Fruit fly (Drosophila melanogaster) whole organism, embryonic: ENCODE results near the gene CG6277.

Source experiments
- Atf6 ChIP-seq: fragments of 200-800 bp; sonication (Bioruptor generic); IDR thresholded peaks from 2 replicates; pipeline ENCODE4 v1.3.6; 2022; ENCODE audit warnings: missing biosample characterization, missing genetic modification characterization
- Awh ChIP-seq: fragments of 200-800 bp; sonication (Bioruptor generic); IDR thresholded peaks from 2 replicates; pipeline ENCODE4, ENCODE4 v1.3.6; 2022; ENCODE audit warnings: missing biosample characterization, missing genetic modification characterization
- Blimp-1 ChIP-seq: fragments of 200-800 bp; sonication (Bioruptor generic); optimal IDR thresholded peaks from 3 replicates; lab custom pipeline; 2018; ENCODE audit warnings: missing biosample characterization, missing genetic modification characterization, mild to moderate bottlenecking, moderate library complexity, missing genetic modification reagents
- CG10543 ChIP-seq: fragments of 200-800 bp; sonication (Bioruptor generic); optimal IDR thresholded peaks from 3 replicates; lab custom pipeline; 2017; ENCODE audit warnings: missing biosample characterization, mild to moderate bottlenecking, missing genetic modification characterization, moderate library complexity
- CG10959 ChIP-seq: fragments of 200-800 bp; sonication (Bioruptor generic); IDR thresholded peaks from 2 replicates; pipeline ENCODE4 v1.3.6; 2022; ENCODE audit warnings: missing biosample characterization, missing genetic modification characterization
- CG12744 ChIP-seq: fragments of 200-800 bp; sonication (Bioruptor generic); optimal IDR thresholded peaks from 2 replicates; lab custom pipeline; 2016; ENCODE audit warnings: missing biosample characterization, missing genetic modification characterization
- CG14050 ChIP-seq: fragments of 200-800 bp; sonication (Bioruptor generic); IDR thresholded peaks from 3 replicates; pipeline ENCODE4 v1.3.6; 2022; ENCODE audit warnings: missing biosample characterization, missing genetic modification characterization
- CG15011 ChIP-seq: fragments of 200-800 bp; sonication (Bioruptor generic); optimal IDR thresholded peaks from 3 replicates; lab custom pipeline; 2018; ENCODE audit warnings: missing biosample characterization, mild to moderate bottlenecking, missing genetic modification characterization
- CG15269 ChIP-seq: fragments of 200-800 bp; sonication (Bioruptor generic); optimal IDR thresholded peaks from 2 replicates; lab custom pipeline; 2018; ENCODE audit warnings: missing biosample characterization, mild to moderate bottlenecking, missing genetic modification characterization, moderate library complexity
- CG15696 ChIP-seq: fragments of 200-800 bp; sonication (Bioruptor generic); optimal IDR thresholded peaks from 2 replicates; lab custom pipeline; 2019; ENCODE audit warnings: missing biosample characterization, mild to moderate bottlenecking, missing genetic modification characterization, moderate library complexity
- CG1602 ChIP-seq: fragments of 200-800 bp; sonication (Bioruptor generic); optimal IDR thresholded peaks from 3 replicates; lab custom pipeline; 2016; ENCODE audit warnings: missing biosample characterization, missing genetic modification characterization
- CG17359 ChIP-seq: fragments of 200-800 bp; sonication (Bioruptor generic); optimal IDR thresholded peaks from 3 replicates; lab custom pipeline; 2018; ENCODE audit warnings: missing biosample characterization, mild to moderate bottlenecking, missing genetic modification characterization, moderate library complexity
- CG1792 ChIP-seq: fragments of 200-800 bp; sonication (Bioruptor generic); optimal IDR thresholded peaks from 2 replicates; lab custom pipeline; 2016; ENCODE audit warnings: missing biosample characterization, missing genetic modification characterization
- CG18764 ChIP-seq: fragments of 200-800 bp; sonication (Bioruptor generic); optimal IDR thresholded peaks from 3 replicates; lab custom pipeline; 2016; ENCODE audit warnings: missing biosample characterization, missing genetic modification characterization
- CG2712 ChIP-seq: fragments of 200-800 bp; optimal IDR thresholded peaks from 3 replicates; lab custom pipeline; 2019; ENCODE audit warnings: missing biosample characterization, mild to moderate bottlenecking, missing genetic modification characterization, moderate library complexity
- CG32532 ChIP-seq: fragments of 200-800 bp; sonication (Bioruptor generic); IDR thresholded peaks from 2 replicates; pipeline ENCODE4 v1.3.6; 2022; ENCODE audit warnings: missing biosample characterization, missing genetic modification characterization
- CG3281 ChIP-seq: fragments of 200-800 bp; sonication (Bioruptor generic); optimal IDR thresholded peaks from 3 replicates; lab custom pipeline; 2017; ENCODE audit warnings: missing biosample characterization, mild to moderate bottlenecking, missing genetic modification characterization
- CG3995 ChIP-seq: fragments of 200-800 bp; sonication (Bioruptor generic); optimal IDR thresholded peaks from 3 replicates; lab custom pipeline; 2016; ENCODE audit warnings: missing biosample characterization, missing genetic modification characterization
- CG4404 ChIP-seq: fragments of 200-800 bp; sonication (Bioruptor generic); IDR thresholded peaks from 2 replicates; pipeline ENCODE4 v1.3.6; 2022; ENCODE audit warnings: missing biosample characterization, missing genetic modification characterization
- CG5245 ChIP-seq: fragments of 200-800 bp; sonication (Bioruptor generic); optimal IDR thresholded peaks from 3 replicates; lab custom pipeline; 2016; ENCODE audit warnings: missing biosample characterization, missing genetic modification characterization
- CG6654 ChIP-seq: fragments of 200-800 bp; sonication (Bioruptor generic); optimal IDR thresholded peaks from 2 replicates; lab custom pipeline; 2017; ENCODE audit warnings: missing biosample characterization, mild to moderate bottlenecking, missing genetic modification characterization
- CG6765 ChIP-seq: fragments of 200-800 bp; sonication (Bioruptor generic); optimal IDR thresholded peaks from 3 replicates; lab custom pipeline; 2017; ENCODE audit warnings: missing biosample characterization, mild to moderate bottlenecking, missing genetic modification characterization
- CG6791 ChIP-seq: fragments of 200-800 bp; sonication (Bioruptor generic); IDR thresholded peaks from 3 replicates; pipeline ENCODE4 v1.3.6; 2022; ENCODE audit warnings: missing biosample characterization, missing genetic modification characterization; ENCODE audit not compliant: partially characterized antibody
- CG7271 ChIP-seq: fragments of 200-800 bp; sonication (Bioruptor generic); optimal IDR thresholded peaks from 2 replicates; lab custom pipeline; 2018; ENCODE audit warnings: missing biosample characterization, mild to moderate bottlenecking, missing genetic modification characterization, moderate library complexity
- D19B ChIP-seq: fragments of 200-800 bp; sonication (Bioruptor generic); optimal IDR thresholded peaks from 2 replicates; lab custom pipeline; 2017; ENCODE audit warnings: missing biosample characterization, mild to moderate bottlenecking, missing genetic modification characterization
- Dbx ChIP-seq: fragments of 200-800 bp; sonication (Bioruptor generic); IDR thresholded peaks from 3 replicates; pipeline ENCODE4 v1.3.6; 2022; ENCODE audit warnings: missing biosample characterization, missing genetic modification characterization
- Doc3 ChIP-seq: fragments of 200-800 bp; sonication (Bioruptor generic); IDR thresholded peaks from 3 replicates; pipeline ENCODE4 v1.3.6; 2022; ENCODE audit warnings: missing biosample characterization, missing genetic modification characterization; ENCODE audit not compliant: partially characterized antibody
- E2f2 ChIP-seq: fragments of 200-800 bp; sonication (Bioruptor generic); IDR thresholded peaks from 2 replicates; pipeline ENCODE4 v1.3.6; 2022; ENCODE audit warnings: missing biosample characterization, missing genetic modification characterization
- H2.0 ChIP-seq: fragments of 200-800 bp; sonication (Bioruptor generic); IDR thresholded peaks from 2 replicates; pipeline ENCODE4 v1.3.6; 2022; ENCODE audit warnings: missing biosample characterization, missing genetic modification characterization
- HLHmδ ChIP-seq: fragments of 200-800 bp; sonication (Bioruptor generic); optimal IDR thresholded peaks from 2 replicates; lab custom pipeline; 2018; ENCODE audit warnings: missing biosample characterization, mild to moderate bottlenecking, missing genetic modification characterization, moderate library complexity
- Kr ChIP-seq: fragments of 200-800 bp; sonication (Bioruptor generic); optimal IDR thresholded peaks from 2 replicates; lab custom pipeline; 2017; ENCODE audit warnings: missing biosample characterization, mild to moderate bottlenecking, missing genetic modification characterization
- NC2α ChIP-seq: fragments of 200-800 bp; sonication (Bioruptor generic); optimal IDR thresholded peaks from 2 replicates; lab custom pipeline; 2016; ENCODE audit warnings: missing biosample characterization, missing genetic modification characterization
- Sox100B ChIP-seq: fragments of 200-800 bp; sonication (Bioruptor generic); optimal IDR thresholded peaks from 3 replicates; lab custom pipeline; 2018; ENCODE audit warnings: missing biosample characterization, mild to moderate bottlenecking, missing genetic modification characterization
- Xbp1 ChIP-seq: fragments of 200-800 bp; sonication (Bioruptor generic); optimal IDR thresholded peaks from 3 replicates; lab custom pipeline; 2016; ENCODE audit warnings: missing biosample characterization, mild to moderate bottlenecking, missing genetic modification characterization
- bowl ChIP-seq: fragments of 200-800 bp; sonication (Bioruptor generic); IDR thresholded peaks from 2 replicates; pipeline ENCODE4 v1.3.6; 2022; ENCODE audit warnings: missing biosample characterization, missing genetic modification characterization
- cad ChIP-seq: fragments of >200 bp; optimal IDR thresholded peaks from 2 replicates; lab custom pipeline; 2017; ENCODE audit warnings: missing biosample characterization, missing genetic modification characterization
- esg ChIP-seq: fragments of 200-800 bp; sonication (Bioruptor generic); conservative IDR thresholded peaks from 2 replicates; pipeline ENCODE4 v1.3.6; 2022; ENCODE audit warnings: missing biosample characterization, missing genetic modification characterization
- eyg ChIP-seq: fragments of 200-800 bp; sonication (Bioruptor generic); optimal IDR thresholded peaks from 3 replicates; lab custom pipeline; 2016; ENCODE audit warnings: missing biosample characterization, missing genetic modification characterization
- fru ChIP-seq: fragments of >200 bp; optimal IDR thresholded peaks from 2 replicates; lab custom pipeline; 2017
- ind ChIP-seq: fragments of 200-800 bp; sonication (Bioruptor generic); optimal IDR thresholded peaks from 3 replicates; lab custom pipeline; 2016; ENCODE audit warnings: missing biosample characterization, missing genetic modification characterization
- jumu ChIP-seq: fragments of 200-800 bp; sonication (Bioruptor generic); optimal IDR thresholded peaks from 3 replicates; lab custom pipeline; 2016; ENCODE audit warnings: missing biosample characterization, missing genetic modification characterization
- lilli ChIP-seq: fragments of 200-800 bp; sonication (Bioruptor generic); optimal IDR thresholded peaks from 3 replicates; lab custom pipeline; 2016; ENCODE audit warnings: missing biosample characterization, missing genetic modification characterization
- mam ChIP-seq: fragments of 200-800 bp; sonication (Bioruptor generic); optimal IDR thresholded peaks from 3 replicates; lab custom pipeline; 2016; ENCODE audit warnings: missing biosample characterization, missing genetic modification characterization
- oc ChIP-seq: fragments of 200-800 bp; sonication (Bioruptor generic); optimal IDR thresholded peaks from 2 replicates; lab custom pipeline; 2018; ENCODE audit warnings: missing biosample characterization, mild to moderate bottlenecking, missing genetic modification characterization, moderate library complexity
- pb ChIP-seq: fragments of 200-800 bp; sonication (Bioruptor generic); optimal IDR thresholded peaks from 3 replicates; lab custom pipeline; 2016; ENCODE audit warnings: missing biosample characterization, missing genetic modification characterization
- ro ChIP-seq: fragments of 200-800 bp; sonication (Bioruptor generic); IDR thresholded peaks from 2 replicates; pipeline ENCODE4 v1.3.6; 2022; ENCODE audit warnings: missing biosample characterization, missing genetic modification characterization
- run ChIP-seq: fragments of 200-800 bp; sonication (Bioruptor generic); optimal IDR thresholded peaks from 3 replicates; lab custom pipeline; 2018; ENCODE audit warnings: missing biosample characterization, mild to moderate bottlenecking, missing genetic modification characterization
- sd ChIP-seq: fragments of 200-800 bp; sonication (Bioruptor generic); optimal IDR thresholded peaks from 3 replicates; lab custom pipeline; 2018; ENCODE audit warnings: missing biosample characterization, mild to moderate bottlenecking, missing genetic modification characterization, moderate library complexity
- sna ChIP-seq: fragments of 200-800 bp; sonication (Bioruptor generic); IDR thresholded peaks from 2 replicates; pipeline ENCODE4 v1.3.6; 2022; ENCODE audit warnings: missing biosample characterization, missing genetic modification characterization; ENCODE audit not compliant: partially characterized antibody
- ttk ChIP-seq: fragments of 200-800 bp; sonication (Bioruptor generic); IDR thresholded peaks from 2 replicates; pipeline ENCODE4 v2.1.2; 2022; ENCODE audit warnings: missing biosample characterization, missing genetic modification characterization

CG6277 gene

dm6 chr3R:27069810-27070625 lies 47.0 kb upstream of the CG6277 start, which contains the start of gene spz (continued):
- TF ChIP-seq CG6654 (GFP tag; lab: Kevin White, UChicago) (no peak), CG1792 (GFP tag; lab: Kevin White, UChicago) (no peak), eyg (GFP tag; lab: Kevin White, UChicago) (no peak), sna (GFP tag; lab: Robert Waterston, UW) (no peak), CG3281 (no peak), esg (GFP tag; lab: Robert Waterston, UW) (no peak), sd (tag; lab: Kevin White, UChicago) (no peak), CG10543 (peak; percentile 73), pb (GFP tag; lab: Kevin White, UChicago) (no peak), CG2712 (tag; lab: Kevin White, UChicago) (no peak), bowl (no peak; the same call in 1 of the 2 replicates), Kr (no peak), Awh (GFP tag; lab: Robert Waterston, UW) (peak; percentile 72), CG5245 (GFP tag; lab: Kevin White, UChicago) (no peak), CG4404 (no peak), Blimp-1 (GFP tag; lab: Kevin White, UChicago) (peak; percentile 81), NC2α (no peak), CG7271 (tag; lab: Kevin White, UChicago) (no peak), mam (no peak), fru (no peak), CG6791 (0 out of 3 replicates have a peak, but pooled peaks have one; percentile 26), Xbp1 (GFP tag; lab: Kevin White, UChicago) (peak; percentile 32), jumu (no peak), CG17359 (tag; lab: Kevin White, UChicago) (peak; percentile 50), ro (GFP tag; lab: Robert Waterston, UW) (no peak), oc (tag; lab: Kevin White, UChicago) (peak; percentile 37), CG15011 (GFP tag; lab: Kevin White, UChicago) (no peak), cad (no peak), Doc3 (GFP tag; lab: Robert Waterston, UW) (0 out of 3 replicates have a peak, but pooled peaks have one; percentile 28), CG1602 (GFP tag; lab: Kevin White, UChicago) (no peak), CG18764 (GFP tag; lab: Kevin White, UChicago) (no peak), CG6765 (GFP tag; lab: Kevin White, UChicago) (no peak), Dbx (GFP tag; lab: Robert Waterston, UW) (no peak), CG12744 (no peak), Sox100B (peak; percentile 8), Atf6 (GFP tag; lab: Robert Waterston, UW) (no peak; the same call in 1 of the 2 replicates), CG3995 (no peak), CG15696 (tag; lab: Kevin White, UChicago) (no peak), run (no peak), ttk (GFP tag; lab: Robert Waterston, UW) (peak; percentile 25; the same call in 1 of the 2 replicates), CG15269 (tag; lab: Kevin White, UChicago) (peak; percentile 44), HLHmδ (no peak), E2f2 (GFP tag; lab: Robert Waterston, UW) (no peak), D19B (GFP tag; lab: Kevin White, UChicago) (no peak), CG10959 (no peak), CG32532 (GFP tag; lab: Robert Waterston, UW) (no peak; the same call in none of the 2 replicates), CG14050 (GFP tag; lab: Robert Waterston, UW) (no peak), ind (GFP tag; lab: Kevin White, UChicago) (no peak), H2.0 (GFP tag; lab: Robert Waterston, UW) (no peak), lilli (no peak)
